Worm (Caenorhabditis elegans) whole organism, mixed stage, embryonic: ENCODE results near the gene F54B11.4.

Source experiments
- M03D4.4 ChIP-seq: sonication (generic microtip); optimal IDR thresholded peaks from 2 replicates; lab custom pipeline; 2017; ENCODE audit warnings: mild to moderate bottlenecking, missing genetic modification characterization, missing compliant biosample characterization
- ceh-39 ChIP-seq: fragments of 150-350 bp; optimal IDR thresholded peaks from 2 replicates; lab custom pipeline; 2014; ENCODE audit warnings: missing biosample characterization, missing genetic modification characterization
- ces-1 ChIP-seq: fragments of 150-350 bp; optimal IDR thresholded peaks from 2 replicates; lab custom pipeline; 2014; ENCODE audit warnings: missing biosample characterization, missing genetic modification reagents, missing genetic modification characterization
- hlh-1 ChIP-seq: fragments of 150-350 bp; optimal IDR thresholded peaks from 2 replicates; lab custom pipeline; 2014; ENCODE audit warnings: missing biosample characterization, missing genetic modification reagents, missing genetic modification characterization
- lsy-2 ChIP-seq: fragments of 150-350 bp; optimal IDR thresholded peaks from 2 replicates; lab custom pipeline; 2014; ENCODE audit warnings: missing biosample characterization, missing genetic modification characterization
- mab-5 ChIP-seq: fragments of 150-350 bp; optimal IDR thresholded peaks from 2 replicates; lab custom pipeline; 2014; ENCODE audit warnings: missing biosample characterization, missing genetic modification characterization
- nhr-12 ChIP-seq: fragments of 150-350 bp; optimal IDR thresholded peaks from 2 replicates; lab custom pipeline; 2014; ENCODE audit warnings: missing biosample characterization, missing genetic modification characterization
- unc-120 ChIP-seq: sonication (generic microtip); optimal IDR thresholded peaks from 2 replicates; lab custom pipeline; 2017; ENCODE audit warnings: missing genetic modification characterization, missing compliant biosample characterization; ENCODE audit not compliant: poor library complexity, severe bottlenecking
- unc-62 ChIP-seq: fragments of 150-350 bp; optimal IDR thresholded peaks from 2 replicates; lab custom pipeline; 2014; ENCODE audit warnings: missing biosample characterization, missing genetic modification reagents, missing genetic modification characterization
- zip-8 ChIP-seq: fragments of 150-350 bp; optimal IDR thresholded peaks from 2 replicates; lab custom pipeline; 2014; ENCODE audit warnings: missing biosample characterization, missing genetic modification characterization

The F54B11.4 gene

ce11 chrX:13638351-13638958 is 46.0 kb downstream of the F54B11.4 start:
- peak; percentile 84 for TF ChIP-seq unc-120 (tag; lab: Kevin White, UChicago)
- TF ChIP-seq unc-62 (GFP tag; lab: Kevin White, UChicago), result peak; percentile 28
- TF ChIP-seq mab-5 (tag; lab: Kevin White, UChicago), result no peak
- TF ChIP-seq M03D4.4 (tag; lab: Kevin White, UChicago), result no peak
- TF ChIP-seq hlh-1 (tag; lab: Kevin White, UChicago), result peak; percentile 45
- TF ChIP-seq lsy-2 (tag; lab: Kevin White, UChicago), result no peak
- TF ChIP-seq, all 35 proteins: peak for 3

DNA sequence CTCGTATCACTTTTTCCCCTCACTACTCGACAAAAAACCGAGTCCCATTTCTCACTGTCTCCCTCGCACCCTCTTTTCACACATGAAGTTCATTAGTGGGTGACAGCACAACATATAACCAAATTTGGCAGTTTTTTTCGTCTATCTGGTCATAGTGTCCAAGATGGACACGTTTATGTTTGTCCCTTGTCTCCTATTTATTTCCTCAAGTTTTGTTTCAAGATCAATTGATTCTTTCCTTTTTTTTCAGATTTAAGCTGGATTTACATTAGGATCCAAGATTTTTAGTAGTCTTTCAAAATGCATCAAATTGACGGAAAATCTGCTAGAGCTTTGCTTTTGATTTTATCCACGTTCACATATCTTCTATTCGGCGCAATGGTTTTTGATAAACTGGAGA is 47.1 kb downstream of the F54B11.4 start, which contains the start of gene twk-20:
Gene twk-20, plus strand, starts transcription at position 301 of the 400 bp plus-strand sequence.
- no peak for TF ChIP-seq zip-8
- no peak for TF ChIP-seq unc-62 (GFP tag; lab: Kevin White, UChicago)
- no peak for TF ChIP-seq hlh-1 (tag; lab: Kevin White, UChicago)
- TF ChIP-seq ces-1 (GFP tag; lab: Kevin White, UChicago), result peak; percentile 20
- no peak for TF ChIP-seq ceh-39 (tag; lab: Kevin White, UChicago)
- no peak for TF ChIP-seq nhr-12
